Fruit fly (Drosophila melanogaster) whole organism: ENCODE data around the gene RpL13A.

Source experiments
- CG8478 ChIP-seq: fragments of >200 bp; optimal IDR thresholded peaks from 2 replicates; lab custom pipeline; 2018; ENCODE audit warnings: inconsistent platforms
- Dll ChIP-seq: fragments of >200 bp; optimal IDR thresholded peaks from 2 replicates; lab custom pipeline; 2017
- EcR ChIP-seq, 2 experiments: fragments of >200 bp; optimal IDR thresholded peaks; 2 replicates each; lab custom pipeline; 2017; ENCODE audit warnings: missing biosample characterization in 2 of 2, missing genetic modification characterization in 2 of 2, missing genetic modification reagents in 2 of 2
- pan ChIP-seq: fragments of >200 bp; optimal IDR thresholded peaks from 2 replicates; lab custom pipeline; 2017
- psq ChIP-seq: fragments of >200 bp; optimal IDR thresholded peaks from 2 replicates; lab custom pipeline; 2017
- usp ChIP-seq: fragments of >200 bp; optimal IDR thresholded peaks from 2 replicates; lab custom pipeline; 2017; ENCODE audit warnings: missing biosample characterization, missing genetic modification characterization, mixed read lengths

RpL13A gene

DNA sequence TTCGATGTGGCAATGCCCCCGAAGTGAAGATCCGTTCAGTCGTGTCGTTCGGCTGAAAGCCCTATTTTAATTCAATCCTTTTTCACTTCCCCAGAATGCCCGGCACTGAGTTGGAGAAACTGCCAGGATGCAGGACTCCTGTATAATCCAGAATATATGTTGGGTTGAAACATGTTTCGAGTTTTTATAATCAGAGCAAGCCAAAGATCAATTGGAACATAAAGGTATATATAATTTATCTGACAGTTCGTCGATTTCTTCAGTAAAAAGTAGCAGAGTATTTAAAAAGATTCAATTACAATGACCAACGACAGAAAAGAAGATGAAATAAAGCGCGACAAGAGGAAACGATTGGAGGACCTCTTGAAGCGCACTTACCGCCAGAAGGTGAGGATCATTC is 3.3 kb downstream of the RpL13A start, which contains the start of gene CG31551:
TSS of gene CG31551 (plus strand) at position 301 of the 400 bp plus-strand sequence.
- TF ChIP-seq Dll (lab: Kevin White, UChicago) (no peak), usp (GFP tag; lab: Kevin White, UChicago) (no peak), pan (lab: Kevin White, UChicago) (no peak), EcR (GFP tag; optimal IDR thresholded peaks at IDR 0.05; lab: Kevin White, UChicago) (no peak), CG8478 (lab: Kevin White, UChicago) (no peak), psq (no peak)

DNA sequence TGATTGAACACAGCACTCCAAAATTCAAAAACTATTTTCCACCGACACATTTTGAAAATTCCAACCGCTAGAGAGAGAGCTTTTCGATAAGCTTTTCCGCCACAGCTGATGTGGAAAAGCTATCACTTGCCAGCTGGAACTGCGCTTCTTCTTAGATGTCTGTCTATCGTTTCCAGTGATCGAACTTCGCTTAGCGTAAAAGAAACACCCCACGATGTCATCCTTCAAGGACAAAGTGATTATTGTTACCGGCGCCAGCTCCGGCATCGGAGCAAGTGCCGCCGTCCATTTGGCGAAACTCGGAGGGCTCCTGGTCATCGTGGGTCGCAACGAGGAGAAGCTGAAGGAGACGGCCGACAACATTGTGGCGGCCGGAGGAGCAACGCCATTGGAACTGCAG is 7.9 kb downstream of the RpL13A start, which contains the start of gene CG31549:
TSS of gene CG31549 (plus strand) at position 11 of the 400 bp plus-strand sequence.
- TF ChIP-seq Dll (lab: Kevin White, UChicago) = no peak
- no peak for TF ChIP-seq usp (GFP tag; lab: Kevin White, UChicago)
- TF ChIP-seq psq = no peak
- no peak for TF ChIP-seq CG8478 (lab: Kevin White, UChicago)
- TF ChIP-seq pan (lab: Kevin White, UChicago) = no peak
- TF ChIP-seq EcR (GFP tag; optimal IDR thresholded peaks at IDR 0.05; lab: Kevin White, UChicago) = no peak

DNA sequence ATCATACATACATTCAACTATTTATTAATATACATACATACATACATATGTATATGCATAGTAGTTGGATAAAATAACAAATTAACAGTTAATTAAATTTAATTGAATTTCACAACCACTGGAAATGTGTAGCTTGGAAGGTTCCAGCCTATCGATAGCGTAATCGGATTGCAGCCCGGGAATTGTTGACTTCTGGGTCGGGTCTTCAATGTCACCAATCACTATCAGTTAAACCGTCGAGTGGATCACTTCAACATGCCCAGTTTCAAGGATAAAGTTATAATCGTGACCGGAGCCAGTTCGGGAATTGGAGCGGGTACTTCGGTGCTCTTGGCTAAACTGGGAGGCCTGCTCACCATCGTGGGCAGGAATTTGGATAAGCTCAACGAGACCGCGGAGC is 9.2 kb downstream of the RpL13A start, which contains the start of gene CG12171:
TSS of gene CG12171 (plus strand) at position 191 of the 400 bp plus-strand sequence.
- TF ChIP-seq psq (no peak), usp (GFP tag; lab: Kevin White, UChicago) (no peak), EcR (GFP tag; optimal IDR thresholded peaks at IDR 0.05; lab: Kevin White, UChicago) (no peak), pan (lab: Kevin White, UChicago) (no peak), CG8478 (lab: Kevin White, UChicago) (no peak), Dll (lab: Kevin White, UChicago) (no peak)

DNA sequence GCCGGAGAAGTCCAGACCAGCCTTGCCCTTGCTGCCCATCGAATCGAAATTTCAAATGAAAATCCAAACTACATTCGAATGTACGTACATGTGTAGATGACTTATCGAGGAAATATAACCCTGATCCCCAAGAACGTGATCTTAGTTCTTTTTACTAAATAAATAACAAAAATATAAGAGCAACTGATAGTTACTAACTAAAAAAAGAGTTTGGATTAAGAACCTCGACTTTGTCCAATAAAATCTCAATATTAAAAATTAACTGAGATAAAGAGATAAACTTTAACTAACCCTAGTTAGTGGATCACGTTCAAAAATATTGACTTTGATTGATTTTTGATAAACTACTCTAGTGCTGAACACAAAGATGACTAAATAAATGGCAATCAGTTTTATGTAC is 11.2 kb downstream of the RpL13A start, which contains the start of gene CG31546:
TSS of gene CG31546 (minus strand) at position 101 of the 400 bp plus-strand sequence.
- TF ChIP-seq usp (GFP tag; lab: Kevin White, UChicago) = no peak
- TF ChIP-seq EcR (GFP tag; optimal IDR thresholded peaks at IDR 0.05; lab: Kevin White, UChicago) = no peak
- no peak for TF ChIP-seq psq
- TF ChIP-seq Dll (lab: Kevin White, UChicago) = no peak
- no peak for TF ChIP-seq pan (lab: Kevin White, UChicago)
- TF ChIP-seq CG8478 (lab: Kevin White, UChicago) = no peak

DNA sequence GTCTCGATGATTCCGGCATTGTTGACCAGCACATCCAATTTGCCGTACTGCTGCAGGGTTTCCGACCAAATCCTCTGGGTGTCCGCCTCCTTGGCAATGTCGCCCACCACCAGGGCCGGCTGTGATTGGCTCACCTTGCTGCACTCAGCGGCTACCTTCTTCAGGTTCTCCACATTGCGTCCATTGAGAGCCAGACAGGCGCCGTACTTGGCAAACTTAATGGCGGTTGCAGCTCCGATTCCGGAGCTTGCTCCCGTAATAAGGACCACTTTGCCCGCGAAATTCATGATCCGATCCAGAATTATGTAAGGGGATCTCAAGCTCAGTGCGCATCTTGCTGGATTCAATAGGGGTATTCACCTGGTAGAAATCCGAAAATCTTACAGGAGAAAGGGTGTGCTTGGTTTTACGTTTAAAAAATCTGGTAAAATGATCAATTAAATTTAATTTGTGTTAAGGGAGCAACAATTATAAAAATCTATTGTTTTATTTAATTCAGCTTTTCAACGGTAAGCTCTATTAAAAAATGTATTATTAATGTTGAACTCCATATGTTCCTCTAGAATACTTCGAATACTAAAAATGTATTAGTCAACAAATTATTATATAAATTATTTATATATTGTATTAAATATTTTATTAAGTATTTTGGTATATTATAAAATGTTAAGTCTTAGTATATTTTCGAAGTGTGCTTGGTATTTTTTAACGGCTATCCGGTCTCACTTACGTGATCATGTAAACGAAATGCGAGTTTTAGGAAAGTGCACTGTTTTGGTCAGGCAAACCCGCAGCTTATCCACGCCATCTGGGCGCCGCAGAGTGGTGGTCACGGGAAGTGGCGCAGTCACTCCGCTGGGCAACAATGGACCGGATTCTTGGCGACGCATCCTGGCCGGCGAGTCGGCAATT is 12.5 kb downstream of the RpL13A start, which contains the start of the genes CG31548 and CG12170:
TSS of gene CG31548 (minus strand) at position 334 of the 912 bp plus-strand sequence.
TSS of gene CG12170 (plus strand) at position 716 of the 912 bp plus-strand sequence.
- TF ChIP-seq CG8478 (lab: Kevin White, UChicago) = no peak
- TF ChIP-seq pan (lab: Kevin White, UChicago) = no peak
- no peak for TF ChIP-seq Dll (lab: Kevin White, UChicago)
- no peak for TF ChIP-seq usp (GFP tag; lab: Kevin White, UChicago)
- TF ChIP-seq EcR (GFP tag; optimal IDR thresholded peaks at IDR 0.05; lab: Kevin White, UChicago) = no peak
- TF ChIP-seq psq = no peak

DNA sequence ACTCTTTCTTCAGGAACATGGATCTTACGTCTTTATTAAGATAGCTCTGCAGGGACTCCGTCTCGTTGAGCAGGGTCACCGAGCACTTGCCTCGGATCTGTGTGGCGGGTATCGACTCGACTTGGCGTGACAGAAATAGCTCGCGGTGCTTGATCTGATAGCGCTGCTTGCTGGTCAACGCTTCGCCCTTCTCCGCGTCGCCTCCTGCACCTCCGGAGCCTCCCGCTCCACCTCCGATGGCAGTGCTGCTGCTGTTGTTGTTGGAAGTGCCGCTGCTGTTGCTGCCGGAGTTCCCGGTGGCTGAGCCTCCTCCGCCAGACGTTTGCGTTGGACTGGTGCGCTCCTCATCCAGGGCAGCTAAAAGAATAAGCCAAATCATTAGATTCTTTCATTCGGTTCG is 19.1 kb downstream of the RpL13A start:
- TF ChIP-seq Dll (lab: Kevin White, UChicago) (no peak), pan (lab: Kevin White, UChicago) (no peak), usp (GFP tag; lab: Kevin White, UChicago) (no peak), psq (no peak), EcR (GFP tag; optimal IDR thresholded peaks at IDR 0.05; lab: Kevin White, UChicago) (no peak), CG8478 (lab: Kevin White, UChicago) (no peak)

DNA sequence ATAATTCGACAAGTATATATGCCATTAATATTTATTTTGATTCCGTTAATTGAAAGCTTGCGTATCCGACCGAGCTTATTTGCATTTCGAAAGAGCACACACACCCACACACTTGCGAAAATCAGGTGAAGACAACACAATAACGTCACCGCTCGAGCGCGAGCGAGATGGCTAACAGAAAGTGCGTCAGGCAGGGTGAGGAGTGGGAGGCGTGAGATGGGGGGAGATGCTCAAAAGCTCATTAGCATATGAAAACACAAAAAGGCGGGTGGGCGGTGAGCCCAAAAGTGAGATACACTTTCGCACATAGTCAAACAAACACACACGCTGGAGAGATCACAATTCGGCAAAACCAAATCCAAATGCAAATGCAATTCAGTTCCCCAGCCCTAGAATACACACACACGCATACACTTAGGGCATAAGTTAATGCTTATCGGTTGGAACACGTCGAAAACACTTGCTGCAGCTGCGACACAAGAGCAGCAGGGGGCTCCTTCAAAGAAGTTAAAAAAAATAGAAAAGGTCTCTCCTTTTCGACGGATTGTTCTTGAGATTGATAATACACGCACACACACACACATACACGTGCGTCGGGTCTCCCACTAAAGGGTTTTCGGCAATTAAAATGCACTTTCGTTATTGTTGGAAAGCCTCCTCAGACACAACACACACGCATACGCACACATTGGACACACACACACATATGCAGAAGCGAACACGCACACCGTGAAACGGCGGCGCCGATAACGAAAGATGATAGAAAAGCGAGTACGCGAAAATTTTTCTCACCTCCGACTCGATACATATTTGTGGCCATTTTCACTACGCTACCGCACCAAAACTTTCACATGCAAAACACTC is 23.7 kb downstream of the RpL13A start:
- no peak for TF ChIP-seq Dll (lab: Kevin White, UChicago)
- no peak for TF ChIP-seq EcR (GFP tag; optimal IDR thresholded peaks at IDR 0.05; lab: Kevin White, UChicago)
- TF ChIP-seq pan (lab: Kevin White, UChicago) = no peak
- TF ChIP-seq usp (GFP tag; lab: Kevin White, UChicago) = no peak
- no peak for TF ChIP-seq CG8478 (lab: Kevin White, UChicago)
- TF ChIP-seq psq = no peak

DNA sequence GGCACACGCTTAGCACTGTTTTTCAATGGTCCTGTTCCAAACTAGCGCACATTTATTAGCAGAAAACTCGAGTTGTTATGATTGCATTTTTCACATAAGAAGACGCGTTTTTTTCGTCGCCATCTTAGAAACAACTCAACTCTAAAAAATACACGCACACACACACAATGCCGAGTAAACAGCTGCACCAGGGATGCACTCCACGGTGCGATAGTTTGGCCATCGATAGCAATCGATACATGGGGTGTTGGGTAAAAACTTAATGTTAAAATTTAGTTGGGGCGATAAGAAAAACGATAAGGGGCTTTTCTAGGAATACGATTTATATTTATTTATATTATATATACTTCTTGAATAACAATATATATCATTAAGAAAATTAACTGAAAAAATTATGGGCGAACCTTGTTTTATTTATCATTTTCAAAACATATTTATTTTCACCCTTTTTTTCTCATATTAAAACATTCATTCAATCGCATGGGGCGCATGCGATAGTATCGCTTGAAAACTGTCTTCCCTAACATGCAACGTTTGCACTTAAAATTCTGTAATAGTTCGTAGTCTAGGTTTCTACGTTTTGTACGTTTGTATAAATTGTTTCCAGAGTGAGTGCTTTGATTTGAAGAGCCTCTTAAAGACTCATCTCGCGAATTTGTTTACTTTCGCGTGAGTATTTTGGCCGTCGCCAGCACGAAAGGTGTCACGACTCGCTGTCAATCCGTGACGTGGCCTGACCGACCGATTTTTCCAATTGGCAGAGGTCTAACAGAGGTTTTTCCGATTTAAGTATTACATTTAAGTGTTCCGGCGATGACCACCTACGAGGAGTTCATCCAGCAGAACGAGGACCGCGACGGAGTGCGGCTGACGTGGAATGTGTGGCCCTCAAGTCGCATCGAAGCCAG is 24.5 kb downstream of the RpL13A start, which contains the start of the genes MTA1-like and Sec23:
TSS of gene MTA1-like (minus strand) at position 170 of the 908 bp plus-strand sequence.
TSS of gene Sec23 (plus strand) at position 497 of the 908 bp plus-strand sequence.
- no peak for TF ChIP-seq usp (GFP tag; lab: Kevin White, UChicago)
- TF ChIP-seq CG8478 (lab: Kevin White, UChicago) = no peak

DNA sequence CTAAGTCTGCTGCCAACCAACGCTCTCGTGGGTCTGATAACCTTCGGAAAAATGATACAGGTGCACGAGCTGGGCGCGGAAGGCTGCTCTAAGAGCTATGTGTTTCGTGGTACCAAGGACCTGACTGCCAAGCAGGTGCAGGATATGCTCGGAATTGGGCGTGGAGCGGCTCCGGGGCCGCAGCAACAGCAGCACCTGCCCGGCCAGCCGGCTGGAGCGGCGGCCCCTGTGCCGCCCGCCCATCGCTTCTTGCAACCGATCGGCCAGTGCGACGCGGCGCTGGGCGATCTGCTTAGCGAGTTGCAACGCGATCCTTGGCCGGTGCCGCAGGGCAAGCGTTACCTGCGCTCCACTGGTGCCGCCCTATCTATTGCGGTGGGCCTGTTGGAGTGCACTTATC is 25.6 kb downstream of the RpL13A start:
- TF ChIP-seq pan (lab: Kevin White, UChicago) (no peak), EcR (GFP tag; optimal IDR thresholded peaks at IDR 0.05; lab: Kevin White, UChicago) (no peak), CG8478 (lab: Kevin White, UChicago) (no peak), usp (GFP tag; lab: Kevin White, UChicago) (no peak), psq (no peak), Dll (lab: Kevin White, UChicago) (no peak)

DNA sequence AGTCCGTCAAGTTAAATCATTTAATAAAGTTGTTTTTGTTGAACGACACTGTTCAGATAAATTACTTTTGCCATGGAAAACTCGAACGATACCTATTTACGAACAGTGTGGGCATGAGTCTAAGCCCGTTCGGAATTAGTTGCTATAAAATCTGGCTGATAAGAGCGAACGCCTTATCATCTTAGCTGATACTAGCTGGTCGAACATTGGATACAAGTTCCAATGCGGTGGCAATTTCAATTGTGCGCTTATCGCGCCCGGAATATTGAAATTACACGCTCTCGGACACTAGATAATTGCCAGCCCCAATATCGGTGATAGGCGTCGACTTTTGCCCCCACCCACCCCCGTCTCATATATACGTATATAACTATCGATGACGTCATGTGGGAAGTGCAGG is 29.6 kb downstream of the RpL13A start:
- TF ChIP-seq usp (GFP tag; lab: Kevin White, UChicago) (no peak), EcR (GFP tag; optimal IDR thresholded peaks at IDR 0.05; lab: Kevin White, UChicago) (no peak), psq (no peak), Dll (lab: Kevin White, UChicago) (no peak), pan (lab: Kevin White, UChicago) (no peak), CG8478 (lab: Kevin White, UChicago) (no peak)
